Fruit fly (Drosophila melanogaster) whole organism: ENCODE data around the gene CG15435.

Source experiments
- CG8478 ChIP-seq: fragments of >200 bp; optimal IDR thresholded peaks from 2 replicates; lab custom pipeline; 2018; ENCODE audit warnings: inconsistent platforms
- EcR ChIP-seq, 2 experiments: fragments of >200 bp; optimal IDR thresholded peaks; 2 replicates each; lab custom pipeline; 2017; ENCODE audit warnings: missing biosample characterization in 2 of 2, missing genetic modification characterization in 2 of 2, missing genetic modification reagents in 2 of 2
- psq ChIP-seq: fragments of >200 bp; optimal IDR thresholded peaks from 2 replicates; lab custom pipeline; 2017
- usp ChIP-seq: fragments of >200 bp; optimal IDR thresholded peaks from 2 replicates; lab custom pipeline; 2017; ENCODE audit warnings: missing biosample characterization, missing genetic modification characterization, mixed read lengths

dm6 chr2L:4414059-4414458 lies 45.5 kb upstream of the CG15435 start:
- TF ChIP-seq usp (GFP tag; lab: Kevin White, UChicago) (no peak), psq (lab: Kevin White, UChicago) (no peak), CG8478 (no peak), EcR (GFP tag; optimal IDR thresholded peaks at IDR 0.05; lab: Kevin White, UChicago) (no peak)
